ENCODE assay signal across 2 fruit fly cellular contexts in the genomic region with DNA sequence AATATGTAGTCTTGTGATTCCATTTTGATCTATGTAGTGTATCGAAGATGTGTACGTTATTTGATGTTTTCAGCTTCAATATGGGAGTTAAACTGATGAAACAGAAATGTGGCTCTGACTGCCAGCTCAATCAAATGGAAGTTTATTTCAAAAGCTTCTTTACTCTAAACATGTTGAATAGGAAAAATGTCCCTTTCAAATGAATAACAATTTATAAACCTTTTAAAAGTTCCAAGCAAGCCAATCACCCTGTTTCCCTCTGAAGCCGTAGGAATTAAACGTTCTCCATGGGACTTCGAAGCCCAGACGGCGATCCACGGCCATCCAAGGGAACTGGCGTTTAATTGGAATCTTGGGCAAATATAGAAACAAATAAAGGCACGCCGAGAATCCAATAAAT.
TF ChIP-seq lines count a peak whose summit lies in the region.

Gene CG13898, minus strand, starts transcription at position 101 of the 400 bp plus-strand sequence.

- TF ChIP-seq CTCF in whole organism, embryonic (GFP tag; optimal IDR thresholded peaks at IDR 0.05; lab: Kevin White, UChicago): no peak

TF ChIP-seq in whole organism, embryonic, 481 proteins besides CTCF, POLR2A, EP300 and RAD21:
- TF ChIP-seq CG18262 (tag; optimal IDR thresholded peaks at IDR 0.05; lab: Kevin White, UChicago) (no peak), gsb (GFP tag; IDR thresholded peaks at IDR 0.05; lab: Robert Waterston, UW) (no peak), stwl (tag; optimal IDR thresholded peaks at IDR 0.05; lab: Kevin White, UChicago) (no peak), tup (GFP tag; optimal IDR thresholded peaks at IDR 0.05; lab: Kevin White, UChicago) (no peak), mirr (GFP tag; optimal IDR thresholded peaks at IDR 0.05; lab: Kevin White, UChicago) (no peak), slou (GFP tag; optimal IDR thresholded peaks at IDR 0.05; lab: Kevin White, UChicago) (no peak), sens (GFP tag; lab: Kevin White, UChicago) (peak; percentile 22)

TF ChIP-seq in whole organism, prepupa, 60 proteins besides CTCF, POLR2A, EP300 and RAD21:
- TF ChIP-seq Eip78C (GFP tag; lab: Kevin White, UChicago) (peak; percentile 64), dsx (GFP tag; optimal IDR thresholded peaks at IDR 0.05; lab: Kevin White, UChicago; ENCODE audit: poor library complexity, severe bottlenecking) (no peak)
TF ChIP-seq in whole organism, prepupa: peak in this region for 1.
